Fruit fly (Drosophila melanogaster) whole organism, prepupa: ENCODE measurements around the gene Cyt-b5-r.
A peak's percentile ranks its signal among the peaks of the same experiment; 100 is the strongest.

Experiments
- Blimp-1 ChIP-seq: fragments of 200-800 bp; sonication (Bioruptor generic); optimal IDR thresholded peaks from 3 replicates; lab custom pipeline; 2017; ENCODE audit warnings: missing biosample characterization, missing genetic modification characterization, mild to moderate bottlenecking, moderate library complexity, missing genetic modification reagents
- CG10631 ChIP-seq: fragments of 200-800 bp; sonication (Bioruptor generic); optimal IDR thresholded peaks from 2 replicates; lab custom pipeline; 2016; ENCODE audit warnings: missing biosample characterization, missing genetic modification characterization
- CG10669 ChIP-seq: fragments of 200-800 bp; sonication (Bioruptor generic); optimal IDR thresholded peaks from 3 replicates; lab custom pipeline; 2018; ENCODE audit warnings: missing biosample characterization, mild to moderate bottlenecking, missing genetic modification characterization, moderate library complexity
- CG11294 ChIP-seq: fragments of 200-800 bp; sonication (Bioruptor generic); IDR thresholded peaks from 2 replicates; pipeline ENCODE4 v1.3.6; 2022; ENCODE audit warnings: missing biosample characterization, missing genetic modification characterization
- CG11762 ChIP-seq: fragments of 200-800 bp; sonication (Bioruptor generic); optimal IDR thresholded peaks from 3 replicates; lab custom pipeline; 2016; ENCODE audit warnings: missing biosample characterization, missing genetic modification characterization; ENCODE audit not compliant: insufficient read depth
- CG11902 ChIP-seq: fragments of 200-800 bp; sonication (Bioruptor generic); optimal IDR thresholded peaks from 3 replicates; lab custom pipeline; 2016; ENCODE audit warnings: missing biosample characterization, missing genetic modification characterization
- CG15336 ChIP-seq: fragments of 200-800 bp; sonication (Bioruptor generic); IDR thresholded peaks from 2 replicates; pipeline ENCODE4 v1.3.6; 2022; ENCODE audit warnings: missing biosample characterization, missing genetic modification characterization
- CG16779 ChIP-seq: fragments of 200-800 bp; sonication (Bioruptor generic); optimal IDR thresholded peaks from 3 replicates; lab custom pipeline; 2017; ENCODE audit warnings: missing biosample characterization, mild to moderate bottlenecking, missing genetic modification characterization
- CG31627 ChIP-seq: fragments of 200-800 bp; sonication (Bioruptor generic); optimal IDR thresholded peaks from 3 replicates; lab custom pipeline; 2016; ENCODE audit warnings: missing biosample characterization, missing genetic modification characterization
- CG32006 ChIP-seq: fragments of 200-800 bp; sonication (Bioruptor generic); optimal IDR thresholded peaks from 3 replicates; lab custom pipeline; 2017; ENCODE audit warnings: missing biosample characterization, mild to moderate bottlenecking, missing genetic modification characterization
- CG34406 ChIP-seq: fragments of 200-800 bp; sonication (Bioruptor generic); optimal IDR thresholded peaks from 3 replicates; lab custom pipeline; 2016; ENCODE audit warnings: missing biosample characterization, missing genetic modification characterization
- CG6163 ChIP-seq: fragments of 200-800 bp; sonication (Bioruptor generic); IDR thresholded peaks from 3 replicates; pipeline ENCODE4 v1.3.6; 2022; ENCODE audit warnings: missing biosample characterization, missing genetic modification characterization
- CG6808 ChIP-seq: fragments of 200-800 bp; sonication (Bioruptor generic); optimal IDR thresholded peaks from 3 replicates; lab custom pipeline; 2017; ENCODE audit warnings: missing biosample characterization, missing genetic modification characterization, mild to moderate bottlenecking, moderate library complexity, missing genetic modification reagents
- CG7368 ChIP-seq: fragments of 200-800 bp; sonication (Bioruptor generic); optimal IDR thresholded peaks from 3 replicates; lab custom pipeline; 2016; ENCODE audit warnings: missing biosample characterization, missing genetic modification characterization
- CG8632 ChIP-seq: fragments of 200-800 bp; sonication (Bioruptor generic); optimal IDR thresholded peaks from 3 replicates; lab custom pipeline; 2016; ENCODE audit warnings: missing biosample characterization, missing genetic modification characterization
- CG9139 ChIP-seq: fragments of 200-800 bp; sonication (Bioruptor generic); optimal IDR thresholded peaks from 3 replicates; lab custom pipeline; 2017; ENCODE audit warnings: missing biosample characterization, mild to moderate bottlenecking, missing genetic modification characterization
- Eip93F ChIP-seq: fragments of 200-800 bp; sonication (Bioruptor generic); optimal IDR thresholded peaks from 2 replicates; lab custom pipeline; 2016; ENCODE audit warnings: missing biosample characterization, mild to moderate bottlenecking, missing genetic modification characterization
- Ets96B ChIP-seq: fragments of 200-800 bp; optimal IDR thresholded peaks from 2 replicates; lab custom pipeline; 2019; ENCODE audit warnings: missing biosample characterization, mild to moderate bottlenecking, missing genetic modification characterization, moderate library complexity
- Gug ChIP-seq: fragments of 200-800 bp; sonication (Bioruptor generic); IDR thresholded peaks from 2 replicates; pipeline ENCODE4 v1.3.6; 2022; ENCODE audit warnings: missing biosample characterization, missing genetic modification characterization
- Lpt ChIP-seq: fragments of 200-800 bp; sonication (Bioruptor generic); optimal IDR thresholded peaks from 3 replicates; lab custom pipeline; 2016; ENCODE audit warnings: missing biosample characterization, missing genetic modification characterization
- Sox102F ChIP-seq: fragments of 200-800 bp; sonication (Bioruptor generic); optimal IDR thresholded peaks from 2 replicates; lab custom pipeline; 2016; ENCODE audit warnings: missing biosample characterization, mild to moderate bottlenecking, missing genetic modification characterization
- Sox14 ChIP-seq: fragments of 200-800 bp; sonication (Bioruptor generic); optimal IDR thresholded peaks from 3 replicates; lab custom pipeline; 2016; ENCODE audit warnings: missing biosample characterization, missing genetic modification characterization
- Sox15 ChIP-seq: fragments of 200-800 bp; sonication (Bioruptor generic); optimal IDR thresholded peaks from 3 replicates; lab custom pipeline; 2016; ENCODE audit warnings: missing biosample characterization, missing genetic modification characterization
- dsx ChIP-seq: fragments of 200-800 bp; optimal IDR thresholded peaks from 3 replicates; lab custom pipeline; 2019; ENCODE audit warnings: missing biosample characterization, mild to moderate bottlenecking, missing genetic modification characterization, moderate library complexity; ENCODE audit not compliant: poor library complexity, severe bottlenecking
- eg ChIP-seq: fragments of 200-800 bp; sonication (Bioruptor generic); IDR thresholded peaks from 3 replicates; pipeline ENCODE4 v1.3.6; 2022; ENCODE audit warnings: missing biosample characterization, missing genetic modification characterization
- esn ChIP-seq: fragments of 200-800 bp; sonication (Bioruptor generic); optimal IDR thresholded peaks from 2 replicates; lab custom pipeline; 2016; ENCODE audit warnings: missing biosample characterization, mild to moderate bottlenecking, missing genetic modification characterization, moderate library complexity
- fd85E ChIP-seq: fragments of 200-800 bp; sonication (Bioruptor generic); optimal IDR thresholded peaks from 3 replicates; lab custom pipeline; 2016; ENCODE audit warnings: missing biosample characterization, missing genetic modification characterization
- lz ChIP-seq: fragments of 200-800 bp; sonication (Bioruptor generic); optimal IDR thresholded peaks from 3 replicates; lab custom pipeline; 2016; ENCODE audit warnings: missing biosample characterization, missing genetic modification characterization
- pdm3 ChIP-seq: fragments of 200-800 bp; sonication (Bioruptor generic); optimal IDR thresholded peaks from 3 replicates; lab custom pipeline; 2016; ENCODE audit warnings: missing biosample characterization, missing genetic modification characterization
- ss ChIP-seq, 2 experiments: fragments of 200-800 bp; sonication (Bioruptor generic); optimal IDR thresholded peaks; 2 replicates in 1 of 2; 3 replicates in 1 of 2; lab custom pipeline; 2017 to 2018; ENCODE audit warnings: mild to moderate bottlenecking in 2 of 2, missing biosample characterization in 2 of 2, missing genetic modification characterization in 2 of 2, moderate library complexity in 1 of 2
- svp ChIP-seq: fragments of 200-800 bp; sonication (Bioruptor generic); peaks from one replicate; lab custom pipeline; 2016; ENCODE audit warnings: missing biosample characterization, missing genetic modification characterization
- topi ChIP-seq: fragments of 200-800 bp; sonication (Bioruptor generic); optimal IDR thresholded peaks from 3 replicates; lab custom pipeline; 2016; ENCODE audit warnings: missing biosample characterization, missing genetic modification characterization

Cyt-b5-r gene

DNA sequence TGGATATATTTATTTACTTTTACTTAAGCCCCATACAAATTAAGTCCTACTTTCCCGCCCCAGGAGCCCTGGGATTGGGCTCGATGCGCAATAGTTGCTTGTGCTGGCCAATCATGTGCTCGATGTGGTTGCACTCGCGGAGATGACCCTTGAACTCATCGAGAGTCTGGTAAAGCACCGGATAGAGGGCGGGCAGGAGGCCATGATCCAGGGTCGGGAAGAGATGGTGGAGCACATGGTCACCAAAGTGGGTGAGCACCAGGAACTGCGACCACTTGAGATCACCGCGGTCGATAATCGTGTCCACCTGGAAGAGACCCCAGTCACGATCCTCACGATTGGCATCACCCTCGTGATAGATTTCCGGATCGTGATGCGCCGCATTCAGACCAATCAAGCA lies 1.6 kb downstream of the Cyt-b5-r start:
- TF ChIP-seq svp: peak; percentile 53
- TF ChIP-seq CG8632 (GFP tag; lab: Kevin White, UChicago): no peak

DNA sequence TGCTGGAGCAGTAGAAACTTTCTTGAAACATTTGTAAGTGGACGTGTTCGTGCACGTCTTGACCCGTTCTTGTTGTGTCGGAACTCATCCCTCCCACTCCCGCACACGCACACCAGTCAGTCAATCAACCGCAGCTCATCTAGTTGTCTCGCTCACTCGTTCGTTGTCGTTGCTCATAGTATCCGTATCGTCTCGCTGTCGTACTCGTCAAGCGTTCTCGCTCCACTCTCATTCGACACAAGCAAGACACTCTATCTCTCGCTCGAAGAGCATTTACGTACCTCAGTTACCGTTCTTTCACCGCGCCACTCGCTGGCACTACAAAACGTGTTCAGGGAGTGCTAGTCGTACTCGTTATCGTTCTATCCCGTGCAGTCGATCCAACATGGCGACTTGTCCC lies 3.0 kb downstream of the Cyt-b5-r start:
- TF ChIP-seq Sox15 (GFP tag; lab: Kevin White, UChicago): no peak
- no peak for TF ChIP-seq Eip93F (GFP tag; lab: Kevin White, UChicago)
- no peak for TF ChIP-seq CG31627 (GFP tag; lab: Kevin White, UChicago)
- TF ChIP-seq esn: no peak
- TF ChIP-seq CG11902: no peak
- no peak for TF ChIP-seq CG6163 (GFP tag; lab: Robert Waterston, UW)
- TF ChIP-seq Blimp-1 (GFP tag; lab: Kevin White, UChicago): no peak
- TF ChIP-seq CG16779: no peak
- no peak for TF ChIP-seq CG15336
- no peak for TF ChIP-seq dsx (GFP tag; lab: Kevin White, UChicago)
- no peak for TF ChIP-seq lz
- no peak for TF ChIP-seq ss (GFP tag; optimal IDR thresholded peaks at IDR 0.05; lab: Kevin White, UChicago)
- TF ChIP-seq CG9139: no peak
- TF ChIP-seq, all 60 proteins: peak for 0

DNA sequence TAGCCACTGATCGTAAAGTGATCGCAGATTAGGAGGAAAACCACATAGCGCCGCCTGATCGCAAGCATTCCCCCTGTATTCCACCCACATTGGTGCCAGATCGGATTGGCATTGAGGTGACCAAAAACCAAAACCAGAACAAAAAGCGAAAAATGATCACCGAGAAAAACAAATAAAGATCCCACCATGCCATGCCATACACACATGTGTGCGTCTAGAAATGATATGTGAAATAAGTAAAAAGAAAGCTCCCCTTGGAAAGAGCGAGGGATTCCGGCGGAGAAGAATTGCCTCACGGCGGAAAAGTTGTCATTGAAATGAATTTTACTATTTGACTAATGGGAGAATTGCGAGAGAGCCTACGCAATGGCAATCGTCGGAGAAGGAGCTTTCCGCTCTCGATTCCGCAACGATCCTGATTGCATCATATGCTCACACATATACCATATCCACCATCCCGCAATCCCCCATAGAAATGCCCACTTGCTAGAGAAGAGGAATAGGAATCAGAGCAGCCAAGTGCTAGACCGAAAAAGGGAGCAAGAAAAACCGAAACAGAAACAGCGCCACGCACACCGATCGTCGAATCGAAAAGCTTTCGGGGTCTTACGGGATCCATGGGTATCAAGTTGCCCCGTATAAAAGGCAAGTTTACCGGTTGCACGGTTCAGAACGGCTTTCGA lies 24.3 kb downstream of the Cyt-b5-r start, which contains the start of gene Mhc:
Gene Mhc (plus strand): TSS at position 497 of the 683 bp plus-strand sequence.
- TF ChIP-seq CG32006 (GFP tag; lab: Kevin White, UChicago) (no peak), Lpt (no peak), CG11294 (no peak), Sox15 (GFP tag; lab: Kevin White, UChicago) (no peak), fd85E (GFP tag; lab: Kevin White, UChicago) (no peak), svp (no peak), CG11762 (GFP tag; lab: Kevin White, UChicago) (no peak), CG10631 (no peak), CG6808 (GFP tag; lab: Kevin White, UChicago) (no peak)

DNA sequence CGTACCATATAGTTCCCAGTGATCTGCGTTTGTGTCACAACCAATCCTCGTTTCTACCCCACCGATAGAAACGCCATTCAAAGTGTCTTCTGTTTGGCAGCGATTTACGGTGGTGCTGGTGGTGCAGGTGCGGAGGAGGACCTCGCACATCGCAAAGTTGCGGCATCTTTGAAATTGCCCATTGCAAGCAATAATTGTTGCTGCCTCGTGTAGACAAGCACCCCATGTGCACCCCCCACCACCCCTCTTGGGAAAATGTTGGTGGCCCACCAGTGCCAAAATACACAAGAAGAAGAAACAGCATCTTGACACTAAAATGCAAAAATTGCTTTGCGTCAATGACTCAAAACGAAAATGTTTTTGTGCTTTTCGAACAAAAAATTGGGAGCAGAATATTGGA lies 26.0 kb downstream of the Cyt-b5-r start:
- no peak for TF ChIP-seq fd85E (GFP tag; lab: Kevin White, UChicago)
- no peak for TF ChIP-seq Gug (GFP tag; lab: Robert Waterston, UW)
- TF ChIP-seq Eip93F (GFP tag; lab: Kevin White, UChicago): no peak
- no peak for TF ChIP-seq topi (GFP tag; lab: Kevin White, UChicago)
- no peak for TF ChIP-seq Sox14 (GFP tag; lab: Kevin White, UChicago)
- no peak for TF ChIP-seq CG15336
- TF ChIP-seq pdm3 (GFP tag; lab: Kevin White, UChicago): no peak
- no peak for TF ChIP-seq dsx (GFP tag; lab: Kevin White, UChicago)
- TF ChIP-seq Sox102F (GFP tag; lab: Kevin White, UChicago): no peak
- TF ChIP-seq CG7368 (GFP tag; lab: Kevin White, UChicago): no peak
- TF ChIP-seq CG34406: no peak
- TF ChIP-seq Sox15 (GFP tag; lab: Kevin White, UChicago): no peak
- TF ChIP-seq, all 60 proteins: peak for 0

DNA sequence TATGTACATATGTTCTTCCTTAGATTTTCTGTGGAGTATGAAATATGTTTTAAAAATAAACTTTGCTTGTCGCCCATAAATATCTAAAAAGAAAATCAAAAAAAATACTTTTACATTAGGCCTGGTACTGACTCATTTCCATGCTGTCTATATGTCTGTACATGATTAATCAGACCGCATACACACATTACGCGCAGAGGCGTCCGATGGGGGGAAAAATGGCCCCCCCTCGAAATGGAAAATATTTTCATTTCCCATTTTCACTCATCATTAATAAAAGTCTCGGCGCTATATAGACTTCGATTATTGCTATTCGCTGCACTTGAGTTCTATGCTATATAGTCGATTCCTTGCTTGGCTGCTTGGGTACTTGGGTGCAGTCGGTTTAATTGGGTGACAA lies 28.6 kb downstream of the Cyt-b5-r start:
- no peak for TF ChIP-seq Ets96B (tag; lab: Kevin White, UChicago)
- TF ChIP-seq svp: peak; percentile 49
- TF ChIP-seq CG10669 (GFP tag; lab: Kevin White, UChicago): no peak
- 0 out of 3 replicates have a peak, but pooled peaks have one; percentile 12 for TF ChIP-seq eg (GFP tag; lab: Robert Waterston, UW)
